Worm (Caenorhabditis elegans) whole organism, dauer: ENCODE measurements around the gene K12H4.6.

Experiments used
- unc-62 ChIP-seq: sonication (generic microtip); optimal IDR thresholded peaks from 2 replicates; lab custom pipeline; 2017; ENCODE audit warnings: missing biosample characterization, missing genetic modification reagents, missing genetic modification characterization

The K12H4.6 gene

DNA sequence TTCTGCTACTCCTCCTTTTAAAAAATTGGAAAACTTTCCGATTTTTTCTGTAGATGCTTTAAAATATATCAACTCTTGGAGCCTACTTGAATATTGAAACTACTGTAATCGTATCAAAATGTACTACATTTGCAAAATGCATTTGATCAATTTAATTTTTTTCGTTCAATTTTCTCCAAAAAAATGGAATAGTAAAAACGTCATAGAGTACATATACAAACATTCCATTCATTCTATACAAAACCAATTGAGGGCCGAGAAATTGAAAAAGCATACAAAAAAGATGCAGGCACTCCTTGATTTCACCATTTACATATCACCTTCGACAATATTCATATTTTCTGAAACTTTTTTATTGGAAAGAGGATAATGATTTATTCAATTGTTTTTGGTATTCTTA, 38.6 kb downstream of the K12H4.6 start, which contains the start of gene C06G4.6:
C06G4.6 (plus strand) TSS at position 301 of the 400 bp plus-strand sequence.
- no peak for TF ChIP-seq unc-62 (GFP tag; lab: Kevin White, UChicago)

DNA sequence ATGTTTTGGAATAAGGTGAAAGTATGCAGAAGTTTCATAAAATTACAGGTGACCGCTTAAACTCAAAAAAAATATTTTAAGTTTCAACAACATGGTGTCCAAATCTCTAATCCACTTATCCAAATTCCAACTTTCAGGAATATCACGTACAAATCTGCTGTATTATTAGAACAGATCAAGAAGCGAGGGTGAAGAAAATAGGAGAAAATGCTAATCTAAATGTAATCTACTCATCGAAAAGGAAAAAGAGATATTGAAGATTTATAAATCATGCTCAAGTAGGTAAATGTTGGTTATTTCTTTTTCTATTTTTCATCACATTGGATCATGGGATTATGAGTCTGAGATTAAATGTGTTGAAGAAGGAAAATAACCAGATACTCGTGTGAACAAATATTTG, 41.1 kb downstream of the K12H4.6 start:
- no peak for TF ChIP-seq unc-62 (GFP tag; lab: Kevin White, UChicago)

ce11 chrIII:7997447-7998046, 45.1 kb downstream of the K12H4.6 start:
- no peak for TF ChIP-seq unc-62 (GFP tag; lab: Kevin White, UChicago)

- no peak for TF ChIP-seq unc-62 (GFP tag; lab: Kevin White, UChicago)
Observed at ce11 chrIII:7996353-7996752, 46.3 kb downstream of the K12H4.6 start, which contains the start of gene npr-17. npr-17 (minus strand) TSS chrIII:7996453.
